Worm (Caenorhabditis elegans) whole organism, late embryonic: Measurements from ENCODE around the gene Y14H12B.2.

Experiments
- C38D4.7 ChIP-seq: fragments of 200-800 bp; sonication (Bioruptor generic); optimal IDR thresholded peaks from 2 replicates; lab custom pipeline; 2018; ENCODE audit warnings: mild to moderate bottlenecking, missing genetic modification characterization, moderate library complexity, missing compliant biosample characterization
- Y22D7AL.16 ChIP-seq: sonication (generic microtip); optimal IDR thresholded peaks from 2 replicates; lab custom pipeline; 2016; ENCODE audit warnings: missing genetic modification characterization, missing compliant biosample characterization
- elt-2 ChIP-seq: sonication (generic microtip); optimal IDR thresholded peaks from 2 replicates; lab custom pipeline; 2016; ENCODE audit warnings: missing genetic modification reagents, missing genetic modification characterization, missing compliant biosample characterization
- nfya-1 ChIP-seq: sonication (generic microtip); optimal IDR thresholded peaks from 2 replicates; lab custom pipeline; 2017; ENCODE audit warnings: missing genetic modification characterization, mild to moderate bottlenecking, missing compliant biosample characterization, antibody characterized with exemption, moderate library complexity
- npax-4 ChIP-seq: sonication (generic microtip); optimal IDR thresholded peaks from 2 replicates; lab custom pipeline; 2016; ENCODE audit warnings: missing genetic modification characterization, missing compliant biosample characterization
- pqm-1 ChIP-seq: sonication (generic microtip); optimal IDR thresholded peaks from 2 replicates; lab custom pipeline; 2016; ENCODE audit warnings: missing genetic modification characterization, missing compliant biosample characterization
- sdc-2 ChIP-seq: sonication (generic microtip); optimal IDR thresholded peaks from 2 replicates; lab custom pipeline; 2016; ENCODE audit warnings: missing genotype, missing genetic modification characterization, missing compliant biosample characterization
- sox-4 ChIP-seq: sonication (generic microtip); optimal IDR thresholded peaks from 2 replicates; lab custom pipeline; 2017; ENCODE audit warnings: mild to moderate bottlenecking, missing genetic modification characterization, inconsistent platforms, missing compliant biosample characterization
- tbx-2 ChIP-seq: sonication (generic microtip); optimal IDR thresholded peaks from 2 replicates; lab custom pipeline; 2016; ENCODE audit warnings: missing genetic modification characterization, missing compliant biosample characterization
- tbx-7 ChIP-seq: sonication (generic microtip); optimal IDR thresholded peaks from 2 replicates; lab custom pipeline; 2016; ENCODE audit warnings: missing genotype, missing genetic modification characterization, missing compliant biosample characterization
- unc-3 ChIP-seq, 2 experiments: fragments of 200-800 bp in 1 of 2; sonication (Bioruptor generic) in 1 of 2; sonication (generic microtip) in 1 of 2; conservative IDR thresholded peaks in 1 of 2; optimal IDR thresholded peaks in 1 of 2; 2 replicates each; pipeline versions ENCODE4 v1.3.6 to Lab custom; 2016 to 2022; ENCODE audit warnings: missing compliant biosample characterization in 2 of 2, missing genetic modification characterization in 2 of 2, missing genetic modification reagents in 1 of 2

Y14H12B.2 gene

ce11 chrII:3893911-3894310, 39.6 kb downstream of the Y14H12B.2 start:
- TF ChIP-seq unc-3 (GFP tag; conservative IDR thresholded peaks at IDR 0.05; lab: Robert Waterston, UW) = no peak
- no peak for TF ChIP-seq unc-3 (tag; optimal IDR thresholded peaks at IDR 0.05; lab: Kevin White, UChicago)
- TF ChIP-seq tbx-2 = no peak
- TF ChIP-seq pqm-1 = no peak
- no peak for TF ChIP-seq elt-2 (tag; lab: Kevin White, UChicago)
- TF ChIP-seq npax-4 (tag; lab: Kevin White, UChicago) = no peak
- no peak for TF ChIP-seq nfya-1 (tag; lab: Kevin White, UChicago)
- TF ChIP-seq, all 69 proteins: peak for 0

- no peak for TF ChIP-seq sox-4 (tag; lab: Kevin White, UChicago)
- TF ChIP-seq Y22D7AL.16 (tag; lab: Kevin White, UChicago) = no peak
- no peak for TF ChIP-seq sdc-2 (tag; lab: Kevin White, UChicago)
- no peak for TF ChIP-seq C38D4.7 (GFP tag; lab: Kevin White, UChicago)
- no peak for TF ChIP-seq tbx-7
- TF ChIP-seq tbx-2 = no peak
These were observed 42.4 kb downstream of the Y14H12B.2 start, which contains the start of gene F53C3.8 for ce11 chrII:3891124-3891523. Gene F53C3.8, plus strand, starts transcription at chrII:3891424.
